Worm (Caenorhabditis elegans) whole organism, L1 larva: ENCODE data around the gene egl-13.

Source experiments
- C04F5.9 ChIP-seq: sonication (generic microtip); optimal IDR thresholded peaks from 2 replicates; lab custom pipeline; 2016; ENCODE audit warnings: missing genetic modification characterization, missing compliant biosample characterization
- aha-1 ChIP-seq: fragments of 150-350 bp; optimal IDR thresholded peaks from 2 replicates; lab custom pipeline; 2014; ENCODE audit warnings: missing biosample characterization, missing genetic modification characterization
- aly-2 ChIP-seq: fragments of 150-350 bp; optimal IDR thresholded peaks from 2 replicates; lab custom pipeline; 2014; ENCODE audit warnings: missing biosample characterization, missing genetic modification characterization
- ama-1 ChIP-seq: fragments of 150-350 bp; optimal IDR thresholded peaks from 2 replicates; lab custom pipeline; 2014
- blmp-1 ChIP-seq: fragments of 150-350 bp; optimal IDR thresholded peaks from 2 replicates; lab custom pipeline; 2014; ENCODE audit warnings: missing biosample characterization, missing genetic modification characterization
- ceh-82 ChIP-seq, 3 experiments: fragments of 150-350 bp in 1 of 3; sonication (generic microtip) in 2 of 3; optimal IDR thresholded peaks; 2 replicates each; lab custom pipeline; 2014 to 2017; ENCODE audit warnings: missing biosample characterization in 3 of 3, missing genetic modification characterization in 3 of 3
- dsc-1 ChIP-seq: sonication (generic microtip); optimal IDR thresholded peaks from 2 replicates; lab custom pipeline; 2016; ENCODE audit warnings: mild to moderate bottlenecking, missing genetic modification characterization, missing compliant biosample characterization
- egl-13 ChIP-seq: sonication (generic microtip); optimal IDR thresholded peaks from 2 replicates; lab custom pipeline; 2016; ENCODE audit warnings: missing genotype, missing genetic modification reagents, missing genetic modification characterization, missing compliant biosample characterization
- elt-2 ChIP-seq: sonication (generic microtip); optimal IDR thresholded peaks from 2 replicates; lab custom pipeline; 2016; ENCODE audit warnings: missing genetic modification characterization, mild to moderate bottlenecking, inconsistent platforms, missing compliant biosample characterization, missing genetic modification reagents
- elt-3 ChIP-seq, 6 experiments: fragments of 150-350 bp in 1 of 6; sonication (generic microtip); optimal IDR thresholded peaks; 2 replicates each; lab custom pipeline; 2017 to 2018; ENCODE audit warnings: missing biosample characterization in 6 of 6, missing genetic modification characterization in 6 of 6, inconsistent platforms in 1 of 6
- fkh-10 ChIP-seq: sonication (generic microtip); optimal IDR thresholded peaks from 2 replicates; lab custom pipeline; 2017; ENCODE audit warnings: missing biosample characterization, missing genetic modification reagents, missing genetic modification characterization
- fkh-8 ChIP-seq: sonication (generic microtip); optimal IDR thresholded peaks from 2 replicates; lab custom pipeline; 2016; ENCODE audit warnings: mild to moderate bottlenecking, missing genetic modification characterization, missing compliant biosample characterization
- fos-1 ChIP-seq: fragments of 150-350 bp; optimal IDR thresholded peaks from 2 replicates; lab custom pipeline; 2014; ENCODE audit warnings: missing biosample characterization, missing genetic modification characterization
- hlh-17 ChIP-seq: fragments of 200-800 bp; sonication (Bioruptor generic); optimal IDR thresholded peaks from 2 replicates; lab custom pipeline; 2018; ENCODE audit warnings: missing genetic modification characterization, mild to moderate bottlenecking, missing compliant biosample characterization, moderate library complexity, borderline replicate concordance
- hlh-4 ChIP-seq: sonication (generic microtip); optimal IDR thresholded peaks from 2 replicates; lab custom pipeline; 2016; ENCODE audit warnings: mild to moderate bottlenecking, missing genetic modification characterization, missing compliant biosample characterization
- hpl-2 ChIP-seq: fragments of 150-350 bp; optimal IDR thresholded peaks from 2 replicates; lab custom pipeline; 2014; ENCODE audit warnings: missing biosample characterization, missing genetic modification reagents, missing genetic modification characterization
- isw-1 ChIP-seq: fragments of 200-800 bp; sonication (Bioruptor generic); IDR thresholded peaks from 2 replicates; pipeline ENCODE4 v1.3.6; 2022; ENCODE audit warnings: missing genetic modification characterization, missing compliant biosample characterization
- lin-14 ChIP-seq: fragments of 200-800 bp; sonication (Bioruptor generic); optimal IDR thresholded peaks from 2 replicates; lab custom pipeline; 2018; ENCODE audit warnings: mild to moderate bottlenecking, missing genetic modification characterization, moderate library complexity, missing compliant biosample characterization
- lin-35 ChIP-seq, 2 experiments: fragments of 150-350 bp; optimal IDR thresholded peaks; 2 replicates each; lab custom pipeline; 2014; ENCODE audit warnings: missing biosample characterization in 2 of 2, missing genetic modification characterization in 2 of 2, missing genetic modification reagents in 2 of 2
- mdl-1 ChIP-seq, 2 experiments: fragments of 150-350 bp; optimal IDR thresholded peaks; 2 replicates each; lab custom pipeline; 2014 to 2017; ENCODE audit warnings: missing biosample characterization in 2 of 2, missing genetic modification characterization in 2 of 2, inconsistent platforms in 1 of 2
- mef-2 ChIP-seq: fragments of 150-350 bp; optimal IDR thresholded peaks from 2 replicates; lab custom pipeline; 2014; ENCODE audit warnings: missing biosample characterization, missing genetic modification characterization
- mep-1 ChIP-seq: fragments of 150-350 bp; optimal IDR thresholded peaks from 2 replicates; lab custom pipeline; 2014; ENCODE audit warnings: missing biosample characterization, missing genetic modification characterization
- nhr-11 ChIP-seq: fragments of 150-350 bp; optimal IDR thresholded peaks from 2 replicates; lab custom pipeline; 2014; ENCODE audit warnings: missing biosample characterization, missing genetic modification characterization
- nhr-12 ChIP-seq: sonication (generic microtip); optimal IDR thresholded peaks from 2 replicates; lab custom pipeline; 2017; ENCODE audit warnings: missing biosample characterization, missing genetic modification characterization
- nhr-20 ChIP-seq: sonication (generic microtip); optimal IDR thresholded peaks from 2 replicates; lab custom pipeline; 2016; ENCODE audit warnings: mild to moderate bottlenecking, missing genetic modification characterization, missing compliant biosample characterization
- nhr-47 ChIP-seq: sonication (generic microtip); optimal IDR thresholded peaks from 2 replicates; lab custom pipeline; 2016; ENCODE audit warnings: mild to moderate bottlenecking, missing genetic modification characterization, moderate library complexity, missing compliant biosample characterization
- nhr-85 ChIP-seq: sonication (generic microtip); peaks from one replicate; lab custom pipeline; 2016; ENCODE audit warnings: missing genetic modification characterization, inconsistent platforms, missing compliant biosample characterization
- nhr-90 ChIP-seq: sonication (generic microtip); optimal IDR thresholded peaks from 2 replicates; lab custom pipeline; 2016; ENCODE audit warnings: mild to moderate bottlenecking, missing genetic modification characterization, missing compliant biosample characterization; ENCODE audit not compliant: poor library complexity
- skn-1 ChIP-seq: fragments of 150-350 bp; optimal IDR thresholded peaks from 2 replicates; lab custom pipeline; 2014; ENCODE audit warnings: missing biosample characterization, missing genetic modification characterization
- snu-23 ChIP-seq: sonication (generic microtip); optimal IDR thresholded peaks from 2 replicates; lab custom pipeline; 2016; ENCODE audit warnings: missing genetic modification characterization, missing compliant biosample characterization
- sup-37 ChIP-seq: fragments of 200-800 bp; sonication (Bioruptor generic); optimal IDR thresholded peaks from 2 replicates; lab custom pipeline; 2018; ENCODE audit warnings: mild to moderate bottlenecking, missing genetic modification characterization, missing compliant biosample characterization
- swsn-7 ChIP-seq: sonication (generic microtip); optimal IDR thresholded peaks from 2 replicates; lab custom pipeline; 2016; ENCODE audit warnings: missing genetic modification characterization, missing compliant biosample characterization
- tbx-2 ChIP-seq: sonication (generic microtip); optimal IDR thresholded peaks from 2 replicates; lab custom pipeline; 2016; ENCODE audit warnings: missing genetic modification characterization, missing compliant biosample characterization
- tlp-1 ChIP-seq: fragments of 150-350 bp; optimal IDR thresholded peaks from 2 replicates; lab custom pipeline; 2014; ENCODE audit warnings: missing biosample characterization, missing genetic modification characterization
- unc-86 ChIP-seq: sonication (generic microtip); optimal IDR thresholded peaks from 2 replicates; lab custom pipeline; 2016; ENCODE audit warnings: missing genetic modification characterization, missing compliant biosample characterization
- zip-4 ChIP-seq: fragments of 200-800 bp; sonication (Bioruptor generic); optimal IDR thresholded peaks from 2 replicates; lab custom pipeline; 2018; ENCODE audit warnings: mild to moderate bottlenecking, missing genetic modification characterization, moderate library complexity, missing compliant biosample characterization
- ztf-11 ChIP-seq, 2 experiments: sonication (generic microtip); optimal IDR thresholded peaks; 2 replicates each; lab custom pipeline; 2016 to 2017; ENCODE audit warnings: missing genetic modification characterization in 2 of 2, missing biosample characterization in 1 of 2, missing compliant biosample characterization in 1 of 2
- ztf-4 ChIP-seq: fragments of 150-350 bp; optimal IDR thresholded peaks from 2 replicates; lab custom pipeline; 2014; ENCODE audit warnings: missing biosample characterization, missing genetic modification characterization

The egl-13 gene

ce11 chrX:5707809-5708208 is 44.2 kb downstream of the egl-13 start (continued):
- TF ChIP-seq hlh-17 (GFP tag; lab: Kevin White, UChicago) (no peak), zip-4 (no peak), aha-1 (tag; lab: Kevin White, UChicago) (no peak), nhr-47 (tag; lab: Kevin White, UChicago) (peak; percentile 75), unc-86 (tag; lab: Kevin White, UChicago) (peak; percentile 40), sup-37 (no peak), hlh-4 (tag; lab: Kevin White, UChicago) (no peak), egl-13 (tag; lab: Kevin White, UChicago) (no peak), fos-1 (tag; lab: Kevin White, UChicago) (peak; percentile 35), mep-1 (peak; percentile 46), hpl-2 (GFP tag; lab: Kevin White, UChicago) (no peak), fkh-10 (GFP tag; lab: Kevin White, UChicago) (peak; percentile 13)

ce11 chrX:5709205-5709604 is 45.6 kb downstream of the egl-13 start:
- no peak for TF ChIP-seq C04F5.9 (tag; lab: Kevin White, UChicago)
- no peak for TF ChIP-seq mep-1
- no peak for TF ChIP-seq mef-2 (tag; lab: Kevin White, UChicago)
- no peak for TF ChIP-seq skn-1 (tag; lab: Kevin White, UChicago)
- no peak for TF ChIP-seq ama-1
- TF ChIP-seq swsn-7 (tag; lab: Kevin White, UChicago), result no peak
- no peak for TF ChIP-seq snu-23 (GFP tag; lab: Kevin White, UChicago)
- TF ChIP-seq tbx-2 (tag; lab: Kevin White, UChicago), result no peak
- no peak for TF ChIP-seq dsc-1
- TF ChIP-seq ceh-82 (tag; optimal IDR thresholded peaks at IDR 0.05; lab: Kevin White, UChicago), result no peak

ce11 chrX:5710637-5711036 is 47.0 kb downstream of the egl-13 start, which contains the start of gene cat-1:
cat-1 (minus strand) TSS chrX:5710737.
- TF ChIP-seq hlh-17 (GFP tag; lab: Kevin White, UChicago), result no peak
- TF ChIP-seq nhr-20 (tag; lab: Kevin White, UChicago), result no peak
- no peak for TF ChIP-seq fkh-8 (tag; lab: Kevin White, UChicago)
- no peak for TF ChIP-seq nhr-12
- no peak for TF ChIP-seq unc-86 (tag; lab: Kevin White, UChicago)
- no peak for TF ChIP-seq mdl-1 (tag; optimal IDR thresholded peaks at IDR 0.05; lab: Kevin White, UChicago)
- TF ChIP-seq zip-4, result no peak
- no peak for TF ChIP-seq tlp-1
- TF ChIP-seq fkh-10 (GFP tag; lab: Kevin White, UChicago), result no peak

ce11 chrX:5713479-5713878 is 49.8 kb downstream of the egl-13 start:
- TF ChIP-seq elt-2 (tag; lab: Kevin White, UChicago), result peak; percentile 5
- TF ChIP-seq nhr-11 (tag; lab: Kevin White, UChicago), result no peak
- TF ChIP-seq lin-35 (GFP tag; optimal IDR thresholded peaks at IDR 0.05; lab: Kevin White, UChicago), result peak in 1 of 2 experiments; percentile 22
- TF ChIP-seq nhr-85 (tag; lab: Kevin White, UChicago), result peak; percentile 51
- no peak for TF ChIP-seq isw-1 (GFP tag; lab: Robert Waterston, UW)
- peak; percentile 46 for TF ChIP-seq nhr-90

ce11 chrX:5714077-5714675 is 50.5 kb downstream of the egl-13 start, which contains the start of gene cyp-43A1:
cyp-43A1 (plus strand) TSS chrX:5714522.
- TF ChIP-seq ztf-11 (tag; optimal IDR thresholded peaks at IDR 0.05; lab: Kevin White, UChicago) (no peak), nhr-47 (tag; lab: Kevin White, UChicago) (no peak), aly-2 (tag; lab: Kevin White, UChicago) (no peak), elt-2 (tag; lab: Kevin White, UChicago) (peak; percentile 62), blmp-1 (tag; lab: Kevin White, UChicago) (peak; percentile 7), ztf-4 (no peak), skn-1 (tag; lab: Kevin White, UChicago) (peak; percentile 60), lin-14 (GFP tag; lab: Kevin White, UChicago) (peak; percentile 26), nhr-20 (tag; lab: Kevin White, UChicago) (peak; percentile 6), elt-3 (tag; optimal IDR thresholded peaks at IDR 0.05; lab: Kevin White, UChicago) (peak in 4 of 6 experiments; percentile 61 to 78 (median 68)), dsc-1 (no peak), nhr-90 (no peak)
- TF ChIP-seq, all 84 proteins: peak for 6
